Comparison of ENCODE assay signal across 1 fruit fly cellular context in the genomic region with DNA sequence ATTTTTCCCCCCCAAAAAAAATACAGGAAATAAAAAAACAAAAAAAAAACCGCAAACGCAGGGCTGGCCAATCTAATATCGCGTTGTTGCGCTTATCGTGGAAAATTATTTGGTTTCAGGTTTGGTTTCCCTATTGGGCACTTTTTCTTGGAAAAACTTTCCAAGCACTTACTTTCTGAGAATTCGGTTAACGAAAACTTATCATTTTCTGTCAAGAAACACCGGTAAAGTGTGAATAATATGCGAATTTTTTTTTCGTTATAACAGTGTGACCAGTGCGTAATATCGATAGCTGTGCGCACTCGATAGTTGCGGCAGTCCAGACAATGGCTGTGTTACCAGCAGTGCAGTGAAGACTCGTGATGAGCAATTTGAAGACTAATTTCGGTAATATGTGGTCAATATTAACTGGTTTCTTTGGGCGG.
TF ChIP-seq lines count a peak whose summit lies in the region.

Gene Rnp4F, minus strand, starts transcription at position 238 of the 425 bp plus-strand sequence.

TF ChIP-seq in whole organism, embryonic, 481 proteins besides CTCF, POLR2A, EP300 and RAD21 (continued from another document):
- TF ChIP-seq Atf3 (GFP tag; optimal IDR thresholded peaks at IDR 0.05; lab: Kevin White, UChicago) = peak; percentile 57
- TF ChIP-seq Dref (GFP tag; IDR thresholded peaks at IDR 0.05; lab: Robert Waterston, UW) = peak; percentile 78
- TF ChIP-seq Lpt (GFP tag; optimal IDR thresholded peaks at IDR 0.05; lab: Kevin White, UChicago) = no peak
- peak; percentile 72 for TF ChIP-seq gro (GFP tag; optimal IDR thresholded peaks at IDR 0.05; lab: Kevin White, UChicago)
- TF ChIP-seq CG11398 (GFP tag; optimal IDR thresholded peaks at IDR 0.05; lab: Kevin White, UChicago) = peak; percentile 64
- TF ChIP-seq Ptx1 (GFP tag; IDR thresholded peaks at IDR 0.05; lab: Robert Waterston, UW) = peak; percentile 72
